Fruit fly (Drosophila melanogaster) whole organism, embryonic: ENCODE data around the gene Hr96.

Experiments used
- Adf1 ChIP-seq: fragments of 200-800 bp; sonication (Bioruptor generic); IDR thresholded peaks from 2 replicates; pipeline ENCODE4 v1.3.6; 2022; ENCODE audit warnings: missing biosample characterization, missing genetic modification characterization
- CG10147 ChIP-seq: fragments of 200-800 bp; sonication (Bioruptor generic); optimal IDR thresholded peaks from 2 replicates; lab custom pipeline; 2019; ENCODE audit warnings: missing biosample characterization, mild to moderate bottlenecking, missing genetic modification characterization, moderate library complexity
- CG10431 ChIP-seq: fragments of 200-800 bp; sonication (Bioruptor generic); optimal IDR thresholded peaks from 3 replicates; lab custom pipeline; 2018; ENCODE audit warnings: missing biosample characterization, mild to moderate bottlenecking, missing genetic modification characterization
- CG10543 ChIP-seq: fragments of 200-800 bp; sonication (Bioruptor generic); optimal IDR thresholded peaks from 3 replicates; lab custom pipeline; 2017; ENCODE audit warnings: missing biosample characterization, mild to moderate bottlenecking, missing genetic modification characterization, moderate library complexity
- CG13123 ChIP-seq: fragments of 200-800 bp; sonication (Bioruptor generic); optimal IDR thresholded peaks from 2 replicates; lab custom pipeline; 2016; ENCODE audit warnings: missing biosample characterization, missing genetic modification characterization
- CG15514 ChIP-seq: fragments of 200-800 bp; sonication (Bioruptor generic); optimal IDR thresholded peaks from 3 replicates; lab custom pipeline; 2017; ENCODE audit warnings: missing biosample characterization, missing genetic modification characterization, mild to moderate bottlenecking, moderate library complexity, missing genetic modification reagents
- CG17385 ChIP-seq: fragments of 200-800 bp; sonication (Bioruptor generic); optimal IDR thresholded peaks from 3 replicates; lab custom pipeline; 2018; ENCODE audit warnings: missing biosample characterization, mild to moderate bottlenecking, missing genetic modification characterization
- CG4328 ChIP-seq: fragments of 200-800 bp; sonication (Bioruptor generic); optimal IDR thresholded peaks from 3 replicates; lab custom pipeline; 2017; ENCODE audit warnings: missing biosample characterization, missing genetic modification reagents, missing genetic modification characterization
- CG7839 ChIP-seq: fragments of 200-800 bp; sonication (Bioruptor generic); optimal IDR thresholded peaks from 3 replicates; lab custom pipeline; 2018; ENCODE audit warnings: missing biosample characterization, mild to moderate bottlenecking, missing genetic modification characterization, moderate library complexity
- CG8478 ChIP-seq: fragments of >200 bp; optimal IDR thresholded peaks from 2 replicates; lab custom pipeline; 2018
- D19B ChIP-seq: fragments of 200-800 bp; sonication (Bioruptor generic); optimal IDR thresholded peaks from 2 replicates; lab custom pipeline; 2017; ENCODE audit warnings: missing biosample characterization, mild to moderate bottlenecking, missing genetic modification characterization
- Deaf1 ChIP-seq: fragments of 200-800 bp; optimal IDR thresholded peaks from 3 replicates; lab custom pipeline; 2019; ENCODE audit warnings: missing biosample characterization, mild to moderate bottlenecking, missing genetic modification characterization, moderate library complexity
- Dip3 ChIP-seq: fragments of 200-800 bp; sonication (Bioruptor generic); optimal IDR thresholded peaks from 3 replicates; lab custom pipeline; 2016; ENCODE audit warnings: missing biosample characterization, missing genetic modification characterization
- ERR ChIP-seq: fragments of 200-800 bp; sonication (Bioruptor generic); optimal IDR thresholded peaks from 2 replicates; lab custom pipeline; 2016; ENCODE audit warnings: missing biosample characterization, missing genetic modification characterization
- Ets65A ChIP-seq: fragments of 200-800 bp; sonication (Bioruptor generic); peaks from one replicate; lab custom pipeline; 2016; ENCODE audit warnings: missing biosample characterization, missing genetic modification characterization
- HHEX ChIP-seq: fragments of 200-800 bp; sonication (Bioruptor generic); optimal IDR thresholded peaks from 3 replicates; lab custom pipeline; 2017; ENCODE audit warnings: missing biosample characterization, mild to moderate bottlenecking, missing genetic modification characterization, missing genetic modification reagents
- NC2β ChIP-seq: fragments of 200-800 bp; sonication (Bioruptor generic); optimal IDR thresholded peaks from 2 replicates; lab custom pipeline; 2016; ENCODE audit warnings: missing biosample characterization, missing genetic modification characterization
- Rfx ChIP-seq: fragments of 200-800 bp; sonication (Bioruptor generic); IDR thresholded peaks from 2 replicates; pipeline ENCODE4 v1.3.6; 2022; ENCODE audit warnings: missing biosample characterization, missing genetic modification characterization
- Trl ChIP-seq, 3 experiments: fragments of >200 bp in 2 of 3; fragments of 200-800 bp in 1 of 3; sonication (Bioruptor generic) in 1 of 3; optimal IDR thresholded peaks; 2 replicates in 1 of 3; 3 replicates in 2 of 3; lab custom pipeline; 2016 to 2017; ENCODE audit warnings: missing biosample characterization in 1 of 3, missing genetic modification characterization in 1 of 3
- YL-1 ChIP-seq: fragments of 200-800 bp; sonication (Bioruptor generic); optimal IDR thresholded peaks from 3 replicates; lab custom pipeline; 2017; ENCODE audit warnings: missing biosample characterization, mild to moderate bottlenecking, missing genetic modification characterization
- abd-A ChIP-seq: fragments of 200-800 bp; sonication (Bioruptor generic); optimal IDR thresholded peaks from 3 replicates; lab custom pipeline; 2019; ENCODE audit warnings: missing biosample characterization, mild to moderate bottlenecking, missing genetic modification characterization, moderate library complexity
- chinmo ChIP-seq: fragments of 200-800 bp; sonication (Bioruptor generic); IDR thresholded peaks from 4 replicates; pipeline ENCODE4 v1.3.6; 2022; ENCODE audit warnings: missing biosample characterization, missing genetic modification characterization; ENCODE audit not compliant: partially characterized antibody
- ci ChIP-seq: fragments of 200-800 bp; sonication (Bioruptor generic); IDR thresholded peaks from 3 replicates; pipeline ENCODE4 v1.3.6; 2022; ENCODE audit warnings: missing biosample characterization, missing genetic modification characterization
- crp ChIP-seq, 2 experiments: fragments of 200-800 bp; sonication (Bioruptor generic); optimal IDR thresholded peaks; 2 replicates in 1 of 2; 3 replicates in 1 of 2; lab custom pipeline; 2017; ENCODE audit warnings: missing biosample characterization in 2 of 2, missing genetic modification characterization in 2 of 2, mild to moderate bottlenecking in 1 of 2, moderate library complexity in 1 of 2
- ewg ChIP-seq: fragments of 200-800 bp; sonication (Bioruptor generic); optimal IDR thresholded peaks from 3 replicates; lab custom pipeline; 2017; ENCODE audit warnings: mild to moderate bottlenecking, missing biosample characterization, missing genetic modification reagents, missing genetic modification characterization
- ham ChIP-seq: fragments of 200-800 bp; sonication (Bioruptor generic); IDR thresholded peaks from 2 replicates; pipeline ENCODE4 v1.3.6; 2022; ENCODE audit warnings: missing biosample characterization, missing genetic modification characterization
- jigr1 ChIP-seq: fragments of 200-800 bp; sonication (Bioruptor generic); IDR thresholded peaks from 3 replicates; pipeline ENCODE4 v1.3.6; 2022; ENCODE audit warnings: missing biosample characterization, missing genetic modification characterization
- lbe ChIP-seq: fragments of 200-800 bp; sonication (Bioruptor generic); optimal IDR thresholded peaks from 2 replicates; lab custom pipeline; 2016; ENCODE audit warnings: missing biosample characterization, mild to moderate bottlenecking, missing genetic modification characterization
- org-1 ChIP-seq: fragments of 200-800 bp; sonication (Bioruptor generic); optimal IDR thresholded peaks from 2 replicates; lab custom pipeline; 2017; ENCODE audit warnings: missing biosample characterization, missing genetic modification characterization
- pan ChIP-seq, 4 experiments: fragments of >200 bp in 3 of 4; fragments of 200-800 bp in 1 of 4; sonication (Bioruptor generic) in 1 of 4; optimal IDR thresholded peaks in 3 of 4; IDR thresholded peaks in 1 of 4; 2 replicates each; pipeline versions ENCODE4 v1.3.6 to Lab custom; 2017 to 2022; ENCODE audit warnings: missing biosample characterization in 2 of 4, missing genetic modification characterization in 2 of 4, mixed read lengths in 1 of 4
- pros ChIP-seq: fragments of 200-800 bp; sonication (Bioruptor generic); optimal IDR thresholded peaks from 3 replicates; lab custom pipeline; 2019; ENCODE audit warnings: missing biosample characterization, mild to moderate bottlenecking, missing genetic modification characterization, moderate library complexity
- sna ChIP-seq: fragments of 200-800 bp; sonication (Bioruptor generic); IDR thresholded peaks from 2 replicates; pipeline ENCODE4 v1.3.6; 2022; ENCODE audit warnings: missing biosample characterization, missing genetic modification characterization; ENCODE audit not compliant: partially characterized antibody
- sqz ChIP-seq: fragments of 200-800 bp; sonication (Bioruptor generic); optimal IDR thresholded peaks from 3 replicates; lab custom pipeline; 2018; ENCODE audit warnings: missing biosample characterization, mild to moderate bottlenecking, missing genetic modification characterization
- sug ChIP-seq: fragments of 200-800 bp; optimal IDR thresholded peaks from 2 replicates; lab custom pipeline; 2019; ENCODE audit warnings: missing biosample characterization, mild to moderate bottlenecking, missing genetic modification characterization, moderate library complexity
- tx ChIP-seq: fragments of 200-800 bp; sonication (Bioruptor generic); optimal IDR thresholded peaks from 2 replicates; lab custom pipeline; 2016; ENCODE audit warnings: missing biosample characterization, missing genetic modification characterization

Hr96 gene

dm6 chr3R:24983537-24984501 is 41.2 kb upstream of the Hr96 start, which contains the start of gene tnc (continued):
- TF ChIP-seq sug (peak; percentile 32), NC2β (GFP tag; lab: Kevin White, UChicago) (no peak), D19B (GFP tag; lab: Kevin White, UChicago) (peak; percentile 15), CG17385 (GFP tag; lab: Kevin White, UChicago) (peak; percentile 31), CG10431 (GFP tag; lab: Kevin White, UChicago) (no peak), CG10543 (GFP tag; lab: Kevin White, UChicago) (no peak), CG10147 (GFP tag; lab: Kevin White, UChicago) (peak; percentile 31), HHEX (GFP tag; lab: Kevin White, UChicago) (peak; percentile 63), CG7839 (peak; percentile 75), abd-A (peak; percentile 41), pan (optimal IDR thresholded peaks at IDR 0.05; lab: Kevin White, UChicago) (no peak), pan (GFP tag; optimal IDR thresholded peaks at IDR 0.05 in 1 of 2, IDR thresholded peaks at IDR 0.05 in 1 of 2) (no peak), ham (no peak), org-1 (GFP tag; lab: Kevin White, UChicago) (peak; percentile 51), CG4328 (peak; percentile 38), YL-1 (no peak), CG15514 (GFP tag; lab: Kevin White, UChicago) (peak; percentile 37), ci (GFP tag; lab: Robert Waterston, UW) (no peak)

dm6 chr3R:24985029-24985685 is 39.9 kb upstream of the Hr96 start:
- TF ChIP-seq chinmo (GFP tag; lab: Robert Waterston, UW) (peak; percentile 64; the same call in 1 of the 4 replicates), Ets65A (GFP tag; lab: Kevin White, UChicago) (peak; percentile 67), CG8478 (lab: Kevin White, UChicago) (no peak), Rfx (GFP tag; lab: Robert Waterston, UW) (no peak), Dip3 (GFP tag; lab: Kevin White, UChicago) (no peak), sqz (GFP tag; lab: Kevin White, UChicago) (peak; percentile 57), Deaf1 (peak; percentile 90), Adf1 (peak; percentile 92), ewg (no peak), sna (GFP tag; lab: Robert Waterston, UW) (0 out of 2 replicates have a peak, but pooled peaks have one; percentile 34), crp (GFP tag; optimal IDR thresholded peaks at IDR 0.05; lab: Kevin White, UChicago) (no peak), CG13123 (no peak), tx (GFP tag; lab: Kevin White, UChicago) (no peak), jigr1 (GFP tag; lab: Robert Waterston, UW) (no peak), pros (peak; percentile 72), Trl (optimal IDR thresholded peaks at IDR 0.05; lab: Kevin White, UChicago) (peak; percentile 30 to 38), Trl (GFP tag; optimal IDR thresholded peaks at IDR 0.05; lab: Kevin White, UChicago) (no peak), ERR (GFP tag; lab: Kevin White, UChicago) (no peak), lbe (GFP tag; lab: Kevin White, UChicago) (peak; percentile 3)
